Fruit fly (Drosophila melanogaster) whole organism, embryonic: ENCODE results near the gene CG10993.

Experiments
- Atf6 ChIP-seq: fragments of 200-800 bp; sonication (Bioruptor generic); IDR thresholded peaks from 2 replicates; pipeline ENCODE4 v1.3.6; 2022; ENCODE audit warnings: missing biosample characterization, missing genetic modification characterization
- BEAF-32 ChIP-seq: fragments of 200-800 bp; sonication (Bioruptor generic); optimal IDR thresholded peaks from 3 replicates; lab custom pipeline; 2017; ENCODE audit warnings: missing biosample characterization, missing genetic modification characterization, mild to moderate bottlenecking, moderate library complexity, missing genetic modification reagents
- CG10654 ChIP-seq: fragments of 200-800 bp; sonication (Bioruptor generic); optimal IDR thresholded peaks from 2 replicates; lab custom pipeline; 2016; ENCODE audit warnings: missing biosample characterization, missing genetic modification characterization
- CG12942 ChIP-seq: fragments of 200-800 bp; sonication (Bioruptor generic); optimal IDR thresholded peaks from 3 replicates; lab custom pipeline; 2016; ENCODE audit warnings: missing biosample characterization, missing genetic modification characterization
- CG18476 ChIP-seq: fragments of 200-800 bp; sonication (Bioruptor generic); optimal IDR thresholded peaks from 2 replicates; lab custom pipeline; 2016; ENCODE audit warnings: missing biosample characterization, mild to moderate bottlenecking, missing genetic modification characterization
- CG18599 ChIP-seq: fragments of 200-800 bp; sonication (Bioruptor generic); optimal IDR thresholded peaks from 3 replicates; lab custom pipeline; 2017; ENCODE audit warnings: missing biosample characterization, missing genetic modification characterization, mild to moderate bottlenecking, moderate library complexity, missing genetic modification reagents
- CG2712 ChIP-seq: fragments of 200-800 bp; optimal IDR thresholded peaks from 3 replicates; lab custom pipeline; 2019; ENCODE audit warnings: missing biosample characterization, mild to moderate bottlenecking, missing genetic modification characterization, moderate library complexity
- CG2889 ChIP-seq: fragments of 200-800 bp; sonication (Bioruptor generic); IDR thresholded peaks from 3 replicates; pipeline ENCODE4 v1.3.6; 2022; ENCODE audit warnings: missing biosample characterization, missing genetic modification characterization
- CG32772 ChIP-seq: fragments of 200-800 bp; sonication (Bioruptor generic); IDR thresholded peaks from 2 replicates; pipeline ENCODE4 v1.3.6; 2022; ENCODE audit warnings: missing biosample characterization, missing genetic modification characterization
- CG33557 ChIP-seq: fragments of 200-800 bp; sonication (Bioruptor generic); optimal IDR thresholded peaks from 2 replicates; lab custom pipeline; 2019; ENCODE audit warnings: missing biosample characterization, mild to moderate bottlenecking, missing genetic modification characterization, moderate library complexity
- CG3847 ChIP-seq: fragments of 200-800 bp; sonication (Bioruptor generic); IDR thresholded peaks from 2 replicates; pipeline ENCODE4 v1.3.6; 2022; ENCODE audit warnings: missing biosample characterization, missing genetic modification characterization
- CG4404 ChIP-seq: fragments of 200-800 bp; sonication (Bioruptor generic); IDR thresholded peaks from 2 replicates; pipeline ENCODE4 v1.3.6; 2022; ENCODE audit warnings: missing biosample characterization, missing genetic modification characterization
- CG6654 ChIP-seq: fragments of 200-800 bp; sonication (Bioruptor generic); optimal IDR thresholded peaks from 2 replicates; lab custom pipeline; 2017; ENCODE audit warnings: missing biosample characterization, mild to moderate bottlenecking, missing genetic modification characterization
- CG7786 ChIP-seq: fragments of 200-800 bp; sonication (Bioruptor generic); optimal IDR thresholded peaks from 2 replicates; lab custom pipeline; 2016; ENCODE audit warnings: missing biosample characterization, missing genetic modification characterization
- CG7963 ChIP-seq: fragments of 200-800 bp; sonication (Bioruptor generic); IDR thresholded peaks from 3 replicates; pipeline ENCODE4 v1.3.6; 2022; ENCODE audit warnings: missing biosample characterization, missing genetic modification characterization; ENCODE audit not compliant: partially characterized antibody
- CG8388 ChIP-seq: fragments of 200-800 bp; sonication (Bioruptor generic); optimal IDR thresholded peaks from 2 replicates; lab custom pipeline; 2019; ENCODE audit warnings: missing biosample characterization, mild to moderate bottlenecking, missing genetic modification characterization, moderate library complexity
- CG9817 ChIP-seq: fragments of 200-800 bp; sonication (Bioruptor generic); optimal IDR thresholded peaks from 2 replicates; lab custom pipeline; 2018; ENCODE audit warnings: missing biosample characterization, mild to moderate bottlenecking, missing genetic modification characterization, moderate library complexity
- Dip2 ChIP-seq: fragments of 200-800 bp; sonication (Bioruptor generic); IDR thresholded peaks from 2 replicates; pipeline ENCODE4 v1.3.6; 2022; ENCODE audit warnings: missing biosample characterization, missing genetic modification characterization
- Dp ChIP-seq: fragments of 200-800 bp; sonication (Bioruptor generic); optimal IDR thresholded peaks from 2 replicates; lab custom pipeline; 2018; ENCODE audit warnings: missing biosample characterization, mild to moderate bottlenecking, missing genetic modification characterization, moderate library complexity
- Fer1 ChIP-seq: fragments of 200-800 bp; sonication (Bioruptor generic); optimal IDR thresholded peaks from 2 replicates; lab custom pipeline; 2017; ENCODE audit warnings: missing biosample characterization, mild to moderate bottlenecking, missing genetic modification characterization
- H15 ChIP-seq: fragments of 200-800 bp; sonication (Bioruptor generic); IDR thresholded peaks from 3 replicates; pipeline ENCODE4 v1.3.6; 2022; ENCODE audit warnings: missing biosample characterization, missing genetic modification characterization
- Lhr ChIP-seq: fragments of 200-800 bp; sonication (Bioruptor generic); optimal IDR thresholded peaks from 3 replicates; lab custom pipeline; 2017; ENCODE audit warnings: mild to moderate bottlenecking, missing biosample characterization, missing genetic modification reagents, missing genetic modification characterization
- Mrtf ChIP-seq: fragments of 200-800 bp; sonication (Bioruptor generic); IDR thresholded peaks from 3 replicates; pipeline ENCODE4 v1.3.6; 2022; ENCODE audit warnings: missing biosample characterization, missing genetic modification characterization
- Myb ChIP-seq: fragments of 200-800 bp; sonication (Bioruptor generic); optimal IDR thresholded peaks from 2 replicates; lab custom pipeline; 2016; ENCODE audit warnings: missing biosample characterization, missing genetic modification characterization
- NC2β ChIP-seq: fragments of 200-800 bp; sonication (Bioruptor generic); optimal IDR thresholded peaks from 2 replicates; lab custom pipeline; 2016; ENCODE audit warnings: missing biosample characterization, missing genetic modification characterization
- Scr ChIP-seq: fragments of 200-800 bp; sonication (Bioruptor generic); IDR thresholded peaks from 2 replicates; pipeline ENCODE4 v1.3.6; 2022; ENCODE audit warnings: missing biosample characterization, missing genetic modification characterization; ENCODE audit not compliant: partially characterized antibody
- Sry-β ChIP-seq: fragments of 200-800 bp; sonication (Bioruptor generic); optimal IDR thresholded peaks from 2 replicates; lab custom pipeline; 2018; ENCODE audit warnings: missing biosample characterization, mild to moderate bottlenecking, missing genetic modification characterization, moderate library complexity
- TFAM ChIP-seq: fragments of 200-800 bp; sonication (Bioruptor generic); optimal IDR thresholded peaks from 2 replicates; lab custom pipeline; 2017; ENCODE audit warnings: missing biosample characterization, missing genetic modification characterization, inconsistent platforms
- Xrp1 ChIP-seq: fragments of 200-800 bp; sonication (Bioruptor generic); IDR thresholded peaks from 2 replicates; pipeline ENCODE4 v1.3.6; 2022; ENCODE audit warnings: missing biosample characterization, missing genetic modification characterization
- ase ChIP-seq: fragments of 200-800 bp; sonication (Bioruptor generic); IDR thresholded peaks from 3 replicates; pipeline ENCODE4 v1.3.6; 2022; ENCODE audit warnings: missing biosample characterization, missing genetic modification characterization
- ash1 ChIP-seq: fragments of 200-800 bp; sonication (Bioruptor generic); optimal IDR thresholded peaks from 2 replicates; lab custom pipeline; 2018; ENCODE audit warnings: missing biosample characterization, mild to moderate bottlenecking, missing genetic modification characterization
- bab2 ChIP-seq: fragments of 200-800 bp; sonication (Bioruptor generic); optimal IDR thresholded peaks from 2 replicates; lab custom pipeline; 2016; ENCODE audit warnings: missing biosample characterization, missing genetic modification characterization
- bowl ChIP-seq: fragments of 200-800 bp; sonication (Bioruptor generic); IDR thresholded peaks from 2 replicates; pipeline ENCODE4 v1.3.6; 2022; ENCODE audit warnings: missing biosample characterization, missing genetic modification characterization
- br ChIP-seq: fragments of >200 bp; optimal IDR thresholded peaks from 2 replicates; lab custom pipeline; 2017
- danr ChIP-seq: fragments of 200-800 bp; sonication (Bioruptor generic); IDR thresholded peaks from 2 replicates; pipeline ENCODE4 v1.3.6; 2022; ENCODE audit warnings: missing biosample characterization, missing genetic modification characterization
- fd102C ChIP-seq: fragments of 200-800 bp; sonication (Bioruptor generic); optimal IDR thresholded peaks from 2 replicates; lab custom pipeline; 2018; ENCODE audit warnings: missing biosample characterization, mild to moderate bottlenecking, missing genetic modification characterization, moderate library complexity
- fu2 ChIP-seq: fragments of 200-800 bp; sonication (Bioruptor generic); optimal IDR thresholded peaks from 2 replicates; lab custom pipeline; 2016; ENCODE audit warnings: missing biosample characterization, missing genetic modification characterization
- gcm ChIP-seq: fragments of 200-800 bp; sonication (Bioruptor generic); optimal IDR thresholded peaks from 2 replicates; lab custom pipeline; 2019; ENCODE audit warnings: missing biosample characterization, mild to moderate bottlenecking, missing genetic modification characterization, moderate library complexity
- gem ChIP-seq: fragments of 200-800 bp; sonication (Bioruptor generic); optimal IDR thresholded peaks from 2 replicates; lab custom pipeline; 2019; ENCODE audit warnings: missing biosample characterization, mild to moderate bottlenecking, missing genetic modification characterization, moderate library complexity
- gt ChIP-seq: fragments of 200-800 bp; sonication (Bioruptor generic); IDR thresholded peaks from 2 replicates; pipeline ENCODE4 v1.3.6; 2022; ENCODE audit warnings: missing biosample characterization, missing genetic modification characterization
- hth ChIP-seq: fragments of >200 bp; optimal IDR thresholded peaks from 2 replicates; lab custom pipeline; 2017; ENCODE audit warnings: inconsistent platforms
- kay ChIP-seq: fragments of 200-800 bp; sonication (Bioruptor generic); optimal IDR thresholded peaks from 2 replicates; lab custom pipeline; 2016; ENCODE audit warnings: missing biosample characterization, missing genetic modification characterization
- klu ChIP-seq: fragments of 200-800 bp; sonication (Bioruptor generic); IDR thresholded peaks from 2 replicates; pipeline ENCODE4 v1.3.6; 2022; ENCODE audit warnings: missing biosample characterization, missing genetic modification characterization
- mirr ChIP-seq: fragments of 200-800 bp; sonication (Bioruptor generic); optimal IDR thresholded peaks from 3 replicates; lab custom pipeline; 2018; ENCODE audit warnings: missing biosample characterization, mild to moderate bottlenecking, missing genetic modification characterization
- nau ChIP-seq: fragments of 200-800 bp; sonication (Bioruptor generic); optimal IDR thresholded peaks from 3 replicates; lab custom pipeline; 2017; ENCODE audit warnings: missing biosample characterization, mild to moderate bottlenecking, missing genetic modification characterization, missing genetic modification reagents
- pita ChIP-seq: fragments of 200-800 bp; sonication (Bioruptor generic); optimal IDR thresholded peaks from 2 replicates; lab custom pipeline; 2017; ENCODE audit warnings: missing biosample characterization, mild to moderate bottlenecking, missing genetic modification characterization
- repo ChIP-seq: fragments of 200-800 bp; sonication (Bioruptor generic); optimal IDR thresholded peaks from 2 replicates; lab custom pipeline; 2016; ENCODE audit warnings: missing biosample characterization, missing genetic modification characterization
- run ChIP-seq: fragments of 200-800 bp; sonication (Bioruptor generic); optimal IDR thresholded peaks from 3 replicates; lab custom pipeline; 2018; ENCODE audit warnings: missing biosample characterization, mild to moderate bottlenecking, missing genetic modification characterization
- scrt ChIP-seq: fragments of 200-800 bp; sonication (Bioruptor generic); optimal IDR thresholded peaks from 2 replicates; lab custom pipeline; 2018; ENCODE audit warnings: missing biosample characterization, mild to moderate bottlenecking, missing genetic modification characterization, moderate library complexity
- tio ChIP-seq: fragments of 200-800 bp; sonication (Bioruptor generic); optimal IDR thresholded peaks from 2 replicates; lab custom pipeline; 2017; ENCODE audit warnings: missing biosample characterization, missing genetic modification characterization, inconsistent platforms
- trem ChIP-seq: fragments of 200-800 bp; optimal IDR thresholded peaks from 3 replicates; lab custom pipeline; 2019; ENCODE audit warnings: missing biosample characterization, mild to moderate bottlenecking, missing genetic modification characterization, moderate library complexity
- wek ChIP-seq: fragments of 200-800 bp; sonication (Bioruptor generic); optimal IDR thresholded peaks from 3 replicates; lab custom pipeline; 2018; ENCODE audit warnings: missing biosample characterization, mild to moderate bottlenecking, missing genetic modification characterization, moderate library complexity
- zfh2 ChIP-seq: fragments of 200-800 bp; sonication (Bioruptor generic); optimal IDR thresholded peaks from 2 replicates; lab custom pipeline; 2016; ENCODE audit warnings: missing biosample characterization, missing genetic modification characterization

The CG10993 gene

dm6 chrX:13811480-13811879 lies 20.6 kb upstream of the CG10993 start, which contains the start of gene CG11095 (continued):
- TF ChIP-seq run: no peak
- TF ChIP-seq Atf6: no peak
- TF ChIP-seq Scr: peak; percentile 59
- no peak for TF ChIP-seq TFAM (GFP tag; lab: Kevin White, UChicago)
- no peak for TF ChIP-seq tio (GFP tag; lab: Kevin White, UChicago)
- no peak for TF ChIP-seq Dip2 (GFP tag; lab: Robert Waterston, UW)
- no peak for TF ChIP-seq CG7786
- no peak for TF ChIP-seq hth (lab: Kevin White, UChicago)
- TF ChIP-seq klu (GFP tag; lab: Robert Waterston, UW): no peak
- no peak for TF ChIP-seq Lhr (GFP tag; lab: Kevin White, UChicago)
- no peak for TF ChIP-seq CG12942
- no peak for TF ChIP-seq CG2889 (GFP tag; lab: Robert Waterston, UW)
- no peak for TF ChIP-seq zfh2 (GFP tag; lab: Kevin White, UChicago)
- no peak for TF ChIP-seq kay (GFP tag; lab: Kevin White, UChicago)
- no peak for TF ChIP-seq CG3847
- no peak for TF ChIP-seq CG32772 (GFP tag; lab: Robert Waterston, UW)
- no peak for TF ChIP-seq NC2β (GFP tag; lab: Kevin White, UChicago)
- no peak for TF ChIP-seq bab2
- TF ChIP-seq CG6654 (GFP tag; lab: Kevin White, UChicago): no peak
- no peak for TF ChIP-seq CG18476
- peak; percentile 30 for TF ChIP-seq Dp (GFP tag; lab: Kevin White, UChicago)
- no peak for TF ChIP-seq ash1 (GFP tag; lab: Kevin White, UChicago)
- TF ChIP-seq bowl (GFP tag; lab: Robert Waterston, UW): no peak
- TF ChIP-seq Sry-β (GFP tag; lab: Kevin White, UChicago): no peak
- TF ChIP-seq br (lab: Kevin White, UChicago): no peak
- no peak for TF ChIP-seq CG8388
- TF ChIP-seq Fer1 (GFP tag; lab: Kevin White, UChicago): no peak
- TF ChIP-seq pita (GFP tag; lab: Kevin White, UChicago): no peak
- no peak for TF ChIP-seq wek
- no peak for TF ChIP-seq nau (GFP tag; lab: Kevin White, UChicago)
- TF ChIP-seq gcm (GFP tag; lab: Kevin White, UChicago): no peak
- TF ChIP-seq Xrp1: no peak
- no peak for TF ChIP-seq mirr (GFP tag; lab: Kevin White, UChicago)
- TF ChIP-seq repo (GFP tag; lab: Kevin White, UChicago): no peak
- TF ChIP-seq BEAF-32 (GFP tag; lab: Kevin White, UChicago): peak; percentile 70
- no peak for TF ChIP-seq CG7963
- no peak for TF ChIP-seq CG4404
- TF ChIP-seq CG18599 (GFP tag; lab: Kevin White, UChicago): no peak
- no peak for TF ChIP-seq H15
- TF ChIP-seq fd102C (GFP tag; lab: Kevin White, UChicago): no peak
- TF ChIP-seq CG10654 (GFP tag; lab: Kevin White, UChicago): no peak
- no peak for TF ChIP-seq Mrtf (GFP tag; lab: Robert Waterston, UW)
- peak; percentile 0 for TF ChIP-seq CG2712 (tag; lab: Kevin White, UChicago)
- TF ChIP-seq scrt (GFP tag; lab: Kevin White, UChicago): no peak
- TF ChIP-seq fu2: no peak
- no peak for TF ChIP-seq danr
- peak; percentile 91 for TF ChIP-seq Myb (GFP tag; lab: Kevin White, UChicago)
- TF ChIP-seq CG9817 (tag; lab: Kevin White, UChicago): no peak
- no peak for TF ChIP-seq gt
- TF ChIP-seq gem (tag; lab: Kevin White, UChicago): no peak
- TF ChIP-seq ase (GFP tag; lab: Robert Waterston, UW): no peak
- no peak for TF ChIP-seq trem (tag; lab: Kevin White, UChicago)
- no peak for TF ChIP-seq CG33557
